Worm (Caenorhabditis elegans): ENCODE data around the gene kin-29.
"Not testable (repeated sequence)": the region's sequence is repeated elsewhere in the genome, so short reads cannot be mapped to it uniquely, and the experiment has no call there.

DNA sequence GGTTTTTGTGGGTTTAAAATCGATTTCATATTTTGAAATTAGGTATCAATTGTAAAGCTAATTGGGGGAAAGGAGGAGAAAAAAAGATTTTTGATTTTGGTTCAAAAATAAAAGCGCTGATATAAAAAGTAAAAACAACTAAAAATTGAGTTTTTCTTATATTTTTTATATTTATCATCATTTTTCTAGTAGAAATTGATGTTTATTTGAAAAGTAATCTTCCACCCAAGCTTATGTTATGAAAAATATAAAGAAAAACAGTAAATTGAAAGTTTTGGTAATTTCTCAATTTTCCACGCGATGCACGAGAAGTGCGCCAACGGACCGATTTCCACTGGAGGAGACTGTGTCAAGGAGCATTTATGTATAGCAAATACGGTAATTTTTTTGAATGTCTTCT lies 42.0 kb upstream of the kin-29 start, which contains the start of gene B0410.1:
- TF ChIP-seq pha-4 (tag; optimal IDR thresholded peaks at IDR 0.05); unc-3 (GFP tag; conservative IDR thresholded peaks at IDR 0.05); unc-3 (tag; optimal IDR thresholded peaks at IDR 0.05); nfya-1 (tag; optimal IDR thresholded peaks at IDR 0.05); ref-2 (tag; optimal IDR thresholded peaks at IDR 0.05); C08G9.2 (tag; optimal IDR thresholded peaks at IDR 0.05); zip-5 (tag; optimal IDR thresholded peaks at IDR 0.05); dmd-4 (tag; optimal IDR thresholded peaks at IDR 0.05; ENCODE audit: borderline replicate concordance); tbx-2 (tag; optimal IDR thresholded peaks at IDR 0.05); sox-4 (tag; optimal IDR thresholded peaks at IDR 0.05); hlh-30 (tag; optimal IDR thresholded peaks at IDR 0.05; ENCODE audit: insufficient read depth); unc-42 (tag; optimal IDR thresholded peaks at IDR 0.05): not testable (repeated sequence)
